Fruit fly (Drosophila melanogaster): ENCODE data around the gene CG5565.

DNA sequence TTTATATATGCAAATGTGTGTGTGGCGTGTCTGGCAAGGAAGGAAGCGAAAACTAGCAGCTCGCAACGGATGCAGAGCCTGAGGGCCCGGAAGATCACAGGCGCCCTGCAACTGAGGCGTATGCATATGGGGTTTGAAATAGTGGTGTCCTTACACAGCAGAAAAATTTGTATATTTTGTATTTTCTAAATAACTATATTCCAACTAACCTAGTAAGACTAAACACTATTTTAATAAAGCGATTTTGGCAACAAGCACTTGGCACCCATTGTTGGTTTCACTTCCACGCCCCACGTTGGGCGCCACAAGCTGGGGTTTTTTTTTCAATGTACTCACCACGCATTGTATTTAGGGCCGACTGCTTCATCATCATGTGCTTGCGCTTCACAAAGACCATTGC is 30.8 kb upstream of the CG5565 start:
- no peak for TF ChIP-seq Lpt (GFP tag; optimal IDR thresholded peaks at IDR 0.05)
- TF ChIP-seq CG11902 (GFP tag; optimal IDR thresholded peaks at IDR 0.05) = no peak
- no peak for TF ChIP-seq cyc (GFP tag; optimal IDR thresholded peaks at IDR 0.05)
- TF ChIP-seq Hr4 (GFP tag; optimal IDR thresholded peaks at IDR 0.05) = no peak
- TF ChIP-seq CG11294 (GFP tag; IDR thresholded peaks at IDR 0.05) = no peak

Measured in whole organism, prepupa.